Fruit fly (Drosophila melanogaster): ENCODE measurements around the gene CG7044.

DNA sequence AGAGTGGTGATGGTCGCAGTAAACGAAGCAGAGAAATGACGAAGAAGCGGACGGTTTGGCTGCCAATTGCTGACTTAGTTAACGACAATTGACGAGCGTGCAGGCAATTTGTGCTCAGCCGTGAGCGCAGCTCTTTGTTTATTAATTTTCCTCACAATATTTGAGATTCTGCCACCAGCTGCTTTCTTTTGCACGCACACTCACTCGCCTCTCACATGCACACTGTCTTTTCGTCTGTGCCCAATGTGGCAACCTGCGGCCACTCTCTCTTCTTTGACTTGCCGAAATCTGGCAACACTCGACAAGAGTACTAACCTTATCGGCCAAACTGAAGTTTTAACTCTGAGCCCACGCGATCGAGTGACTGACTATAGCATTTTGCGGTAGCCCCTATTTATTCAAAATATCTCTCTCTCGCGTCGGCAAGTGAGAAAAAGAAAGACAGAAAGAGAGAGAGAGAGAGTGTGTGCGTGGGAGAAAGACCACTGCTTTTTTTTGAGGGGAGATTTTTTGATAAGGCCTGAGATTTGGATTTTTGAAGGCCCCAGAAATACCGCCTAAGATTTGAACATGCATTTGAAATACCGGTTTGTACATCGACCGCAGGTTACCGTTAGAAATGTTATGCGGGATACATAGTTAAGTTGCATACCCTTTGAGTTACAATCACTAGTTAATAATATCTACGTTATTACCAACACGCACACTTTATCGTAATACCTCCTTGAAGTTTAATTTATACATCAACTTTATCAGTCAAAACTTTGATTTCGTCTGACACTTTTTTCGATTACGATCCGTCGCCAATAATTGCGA, 40.9 kb downstream of the CG7044 start, which contains the start of gene Mvl:
- TF ChIP-seq Sox102F (GFP tag; optimal IDR thresholded peaks at IDR 0.05) = no peak
- no peak for TF ChIP-seq CG16779 (tag; optimal IDR thresholded peaks at IDR 0.05)
- no peak for TF ChIP-seq CG8319 (GFP tag; optimal IDR thresholded peaks at IDR 0.05)
- TF ChIP-seq pdm3 (GFP tag; optimal IDR thresholded peaks at IDR 0.05) = no peak
- no peak for TF ChIP-seq acj6 (GFP tag; optimal IDR thresholded peaks at IDR 0.05)
- no peak for TF ChIP-seq fkh (GFP tag; optimal IDR thresholded peaks at IDR 0.05)
- no peak for TF ChIP-seq Hr39 (GFP tag; optimal IDR thresholded peaks at IDR 0.05)

Data from whole organism, prepupa.